Fruit fly (Drosophila melanogaster) whole organism, embryonic: ENCODE results near the gene SmE.

ENCODE experiments used
- Atf-2 ChIP-seq: fragments of 200-800 bp; sonication (Bioruptor generic); optimal IDR thresholded peaks from 2 replicates; lab custom pipeline; 2016; ENCODE audit warnings: missing biosample characterization, missing genetic modification characterization
- CG10462 ChIP-seq: fragments of 200-800 bp; sonication (Bioruptor generic); optimal IDR thresholded peaks from 2 replicates; lab custom pipeline; 2016; ENCODE audit warnings: missing biosample characterization, missing genetic modification characterization
- CG11247 ChIP-seq: fragments of 200-800 bp; sonication (Bioruptor generic); IDR thresholded peaks from 2 replicates; pipeline ENCODE4 v1.3.6; 2022; ENCODE audit warnings: missing biosample characterization, missing genetic modification characterization
- CG11723 ChIP-seq: fragments of 200-800 bp; sonication (Bioruptor generic); optimal IDR thresholded peaks from 2 replicates; lab custom pipeline; 2017; ENCODE audit warnings: missing biosample characterization, mild to moderate bottlenecking, missing genetic modification characterization
- CG12744 ChIP-seq: fragments of 200-800 bp; sonication (Bioruptor generic); optimal IDR thresholded peaks from 2 replicates; lab custom pipeline; 2016; ENCODE audit warnings: missing biosample characterization, missing genetic modification characterization
- CG1529 ChIP-seq: fragments of 200-800 bp; sonication (Bioruptor generic); optimal IDR thresholded peaks from 3 replicates; lab custom pipeline; 2018; ENCODE audit warnings: missing biosample characterization, missing genetic modification characterization
- CG17612 ChIP-seq: fragments of 200-800 bp; sonication (Bioruptor generic); IDR thresholded peaks from 2 replicates; pipeline ENCODE4 v1.3.6; 2022; ENCODE audit warnings: missing biosample characterization, missing genetic modification characterization
- CG17912 ChIP-seq: fragments of 200-800 bp; sonication (Bioruptor generic); optimal IDR thresholded peaks from 2 replicates; lab custom pipeline; 2018; ENCODE audit warnings: missing biosample characterization, mild to moderate bottlenecking, missing genetic modification characterization
- CG1792 ChIP-seq: fragments of 200-800 bp; sonication (Bioruptor generic); optimal IDR thresholded peaks from 2 replicates; lab custom pipeline; 2016; ENCODE audit warnings: missing biosample characterization, missing genetic modification characterization
- CG4360 ChIP-seq: fragments of 200-800 bp; sonication (Bioruptor generic); IDR thresholded peaks from 2 replicates; pipeline ENCODE4 v1.3.6; 2022; ENCODE audit warnings: missing biosample characterization, missing genetic modification characterization
- CG4730 ChIP-seq: fragments of 200-800 bp; sonication (Bioruptor generic); IDR thresholded peaks from 2 replicates; pipeline ENCODE4 v1.3.6; 2022; ENCODE audit warnings: missing biosample characterization, missing genetic modification characterization
- CG4820 ChIP-seq: fragments of 200-800 bp; sonication (Bioruptor generic); optimal IDR thresholded peaks from 3 replicates; lab custom pipeline; 2016; ENCODE audit warnings: missing biosample characterization, missing genetic modification characterization
- CG6175 ChIP-seq: fragments of 200-800 bp; sonication (Bioruptor generic); IDR thresholded peaks from 3 replicates; pipeline ENCODE4 v1.3.6; 2022; ENCODE audit warnings: missing biosample characterization, missing genetic modification characterization
- CG6654 ChIP-seq: fragments of 200-800 bp; sonication (Bioruptor generic); optimal IDR thresholded peaks from 2 replicates; lab custom pipeline; 2017; ENCODE audit warnings: missing biosample characterization, mild to moderate bottlenecking, missing genetic modification characterization
- CG9876 ChIP-seq: fragments of 200-800 bp; sonication (Bioruptor generic); optimal IDR thresholded peaks from 2 replicates; lab custom pipeline; 2016; ENCODE audit warnings: missing biosample characterization, missing genetic modification characterization
- Dad ChIP-seq: fragments of 200-800 bp; sonication (Bioruptor generic); optimal IDR thresholded peaks from 3 replicates; lab custom pipeline; 2016; ENCODE audit warnings: missing biosample characterization, missing genetic modification characterization
- Dek ChIP-seq: fragments of 200-800 bp; sonication (Bioruptor generic); optimal IDR thresholded peaks from 3 replicates; lab custom pipeline; 2019; ENCODE audit warnings: missing biosample characterization, mild to moderate bottlenecking, missing genetic modification characterization, moderate library complexity
- Fer3 ChIP-seq: fragments of 200-800 bp; sonication (Bioruptor generic); optimal IDR thresholded peaks from 2 replicates; lab custom pipeline; 2018; ENCODE audit warnings: missing biosample characterization, mild to moderate bottlenecking, missing genetic modification characterization, moderate library complexity
- Gsc ChIP-seq: fragments of 200-800 bp; sonication (Bioruptor generic); IDR thresholded peaks from 2 replicates; pipeline ENCODE4 v1.3.6; 2022; ENCODE audit warnings: missing biosample characterization, missing genetic modification characterization
- HLH3B ChIP-seq: fragments of 200-800 bp; sonication (Bioruptor generic); IDR thresholded peaks from 2 replicates; pipeline ENCODE4 v1.3.6; 2022; ENCODE audit warnings: missing biosample characterization, missing genetic modification characterization
- Hr3 ChIP-seq: fragments of 200-800 bp; sonication (Bioruptor generic); optimal IDR thresholded peaks from 3 replicates; lab custom pipeline; 2016; ENCODE audit warnings: missing biosample characterization, missing genetic modification characterization
- Hsf ChIP-seq: fragments of 200-800 bp; sonication (Bioruptor generic); optimal IDR thresholded peaks from 3 replicates; lab custom pipeline; 2016; ENCODE audit warnings: missing biosample characterization, missing genetic modification characterization
- Kr ChIP-seq: fragments of 200-800 bp; sonication (Bioruptor generic); optimal IDR thresholded peaks from 2 replicates; lab custom pipeline; 2017; ENCODE audit warnings: missing biosample characterization, mild to moderate bottlenecking, missing genetic modification characterization
- Nf-YB ChIP-seq: fragments of 200-800 bp; sonication (Bioruptor generic); optimal IDR thresholded peaks from 3 replicates; lab custom pipeline; 2019; ENCODE audit warnings: missing biosample characterization, mild to moderate bottlenecking, missing genetic modification characterization, moderate library complexity
- Oli ChIP-seq: fragments of 200-800 bp; sonication (Bioruptor generic); optimal IDR thresholded peaks from 2 replicates; lab custom pipeline; 2018; ENCODE audit warnings: missing biosample characterization, mild to moderate bottlenecking, missing genetic modification characterization, moderate library complexity
- Scr ChIP-seq: fragments of 200-800 bp; sonication (Bioruptor generic); IDR thresholded peaks from 2 replicates; pipeline ENCODE4 v1.3.6; 2022; ENCODE audit warnings: missing biosample characterization, missing genetic modification characterization; ENCODE audit not compliant: partially characterized antibody
- Side ChIP-seq: fragments of 200-800 bp; sonication (Bioruptor generic); optimal IDR thresholded peaks from 2 replicates; lab custom pipeline; 2016; ENCODE audit warnings: missing biosample characterization, missing genetic modification characterization
- Taf1 ChIP-seq: fragments of 200-800 bp; sonication (Bioruptor generic); IDR thresholded peaks from 2 replicates; pipeline ENCODE4 v1.3.6; 2022; ENCODE audit warnings: missing biosample characterization, missing genetic modification characterization
- Tbp ChIP-seq: fragments of >200 bp; optimal IDR thresholded peaks from 2 replicates; lab custom pipeline; 2018; ENCODE audit warnings: missing biosample characterization, missing genetic modification characterization
- Xbp1 ChIP-seq: fragments of 200-800 bp; sonication (Bioruptor generic); optimal IDR thresholded peaks from 3 replicates; lab custom pipeline; 2016; ENCODE audit warnings: missing biosample characterization, mild to moderate bottlenecking, missing genetic modification characterization
- amos ChIP-seq: fragments of 200-800 bp; sonication (Bioruptor generic); IDR thresholded peaks from 2 replicates; pipeline ENCODE4 v1.3.6; 2022; ENCODE audit warnings: missing biosample characterization, missing genetic modification characterization; ENCODE audit not compliant: partially characterized antibody
- btn ChIP-seq: fragments of 200-800 bp; sonication (Bioruptor generic); optimal IDR thresholded peaks from 2 replicates; lab custom pipeline; 2016; ENCODE audit warnings: missing biosample characterization, missing genetic modification characterization
- chn ChIP-seq: fragments of 200-800 bp; sonication (Bioruptor generic); optimal IDR thresholded peaks from 2 replicates; lab custom pipeline; 2016; ENCODE audit warnings: missing biosample characterization, missing genetic modification characterization
- croc ChIP-seq: fragments of 200-800 bp; sonication (Bioruptor generic); conservative IDR thresholded peaks from 3 replicates; pipeline ENCODE4 v1.3.6; 2022; ENCODE audit warnings: missing biosample characterization, missing genetic modification characterization
- dmrt99B ChIP-seq: fragments of 200-800 bp; sonication (Bioruptor generic); optimal IDR thresholded peaks from 2 replicates; lab custom pipeline; 2018; ENCODE audit warnings: missing biosample characterization, mild to moderate bottlenecking, missing genetic modification characterization, moderate library complexity
- emc ChIP-seq: fragments of 200-800 bp; sonication (Bioruptor generic); optimal IDR thresholded peaks from 2 replicates; lab custom pipeline; 2016; ENCODE audit warnings: missing biosample characterization, missing genetic modification characterization
- fd64A ChIP-seq: fragments of 200-800 bp; sonication (Bioruptor generic); optimal IDR thresholded peaks from 3 replicates; lab custom pipeline; 2018; ENCODE audit warnings: missing biosample characterization, mild to moderate bottlenecking, missing genetic modification characterization
- jumu ChIP-seq: fragments of 200-800 bp; sonication (Bioruptor generic); optimal IDR thresholded peaks from 3 replicates; lab custom pipeline; 2016; ENCODE audit warnings: missing biosample characterization, missing genetic modification characterization
- luna ChIP-seq: fragments of 200-800 bp; sonication (Bioruptor generic); optimal IDR thresholded peaks from 2 replicates; lab custom pipeline; 2016; ENCODE audit warnings: missing biosample characterization, missing genetic modification characterization
- otp ChIP-seq: fragments of 200-800 bp; sonication (Bioruptor generic); IDR thresholded peaks from 3 replicates; pipeline ENCODE4, ENCODE4 v1.3.6; 2022; ENCODE audit warnings: missing biosample characterization, missing genetic modification characterization
- pho ChIP-seq: fragments of 200-800 bp; sonication (Bioruptor generic); optimal IDR thresholded peaks from 2 replicates; lab custom pipeline; 2016; ENCODE audit warnings: missing biosample characterization, missing genetic modification characterization
- ranshi ChIP-seq: fragments of 200-800 bp; sonication (Bioruptor generic); IDR thresholded peaks from 2 replicates; pipeline ENCODE4 v1.3.6; 2022; ENCODE audit warnings: missing biosample characterization, missing genetic modification characterization
- row ChIP-seq: fragments of 200-800 bp; sonication (Bioruptor generic); IDR thresholded peaks from 3 replicates; pipeline ENCODE4 v1.3.6; 2022; ENCODE audit warnings: missing biosample characterization, missing genetic modification characterization
- sima ChIP-seq: fragments of 200-800 bp; sonication (Bioruptor generic); optimal IDR thresholded peaks from 2 replicates; lab custom pipeline; 2016; ENCODE audit warnings: missing biosample characterization, missing genetic modification characterization
- tio ChIP-seq: fragments of 200-800 bp; sonication (Bioruptor generic); optimal IDR thresholded peaks from 2 replicates; lab custom pipeline; 2017; ENCODE audit warnings: missing biosample characterization, missing genetic modification characterization, inconsistent platforms
- trem ChIP-seq: fragments of 200-800 bp; optimal IDR thresholded peaks from 3 replicates; lab custom pipeline; 2019; ENCODE audit warnings: missing biosample characterization, mild to moderate bottlenecking, missing genetic modification characterization, moderate library complexity
- vnd ChIP-seq: fragments of 200-800 bp; sonication (Bioruptor generic); IDR thresholded peaks from 3 replicates; pipeline ENCODE4 v1.3.6; 2022; ENCODE audit warnings: missing biosample characterization, missing genetic modification characterization; ENCODE audit not compliant: partially characterized antibody
- wek ChIP-seq: fragments of 200-800 bp; sonication (Bioruptor generic); optimal IDR thresholded peaks from 3 replicates; lab custom pipeline; 2018; ENCODE audit warnings: missing biosample characterization, mild to moderate bottlenecking, missing genetic modification characterization, moderate library complexity
- z ChIP-seq: fragments of 200-800 bp; sonication (Bioruptor generic); IDR thresholded peaks from 3 replicates; pipeline ENCODE4 v1.3.6; 2022; ENCODE audit warnings: missing biosample characterization, missing genetic modification characterization
- zen ChIP-seq: fragments of 200-800 bp; sonication (Bioruptor generic); optimal IDR thresholded peaks from 3 replicates; lab custom pipeline; 2018; ENCODE audit warnings: missing biosample characterization, mild to moderate bottlenecking, missing genetic modification characterization, moderate library complexity
- zen2 ChIP-seq: fragments of 200-800 bp; sonication (Bioruptor generic); IDR thresholded peaks from 3 replicates; pipeline ENCODE4 v1.3.6; 2022; ENCODE audit warnings: missing biosample characterization, missing genetic modification characterization; ENCODE audit not compliant: partially characterized antibody
- zfh2 ChIP-seq: fragments of 200-800 bp; sonication (Bioruptor generic); optimal IDR thresholded peaks from 2 replicates; lab custom pipeline; 2016; ENCODE audit warnings: missing biosample characterization, missing genetic modification characterization

Gene SmE

dm6 chr2L:7916368-7916767 is 31.1 kb upstream of the SmE start (continued):
- TF ChIP-seq CG11723 (peak; percentile 30), ranshi (GFP tag; lab: Robert Waterston, UW) (peak; percentile 68), croc (GFP tag; lab: Robert Waterston, UW) (no peak; the same call in 2 of the 3 replicates), Side (GFP tag; lab: Kevin White, UChicago) (peak; percentile 47), zfh2 (GFP tag; lab: Kevin White, UChicago) (peak; percentile 32), wek (GFP tag; lab: Kevin White, UChicago) (peak; percentile 28), vnd (GFP tag; lab: Robert Waterston, UW) (no peak), amos (GFP tag; lab: Robert Waterston, UW) (no peak), Nf-YB (GFP tag; lab: Kevin White, UChicago) (peak; percentile 26), jumu (GFP tag; lab: Kevin White, UChicago) (peak; percentile 54), CG9876 (GFP tag; lab: Kevin White, UChicago) (no peak), z (peak; percentile 57; the same call in 2 of the 3 replicates), trem (tag; lab: Kevin White, UChicago) (no peak), Scr (no peak), Kr (GFP tag; lab: Kevin White, UChicago) (no peak), Dek (peak; percentile 71), CG6654 (GFP tag; lab: Kevin White, UChicago) (no peak), row (GFP tag; lab: Robert Waterston, UW) (peak; percentile 82), CG4360 (GFP tag; lab: Robert Waterston, UW) (no peak), CG17912 (GFP tag; lab: Kevin White, UChicago) (no peak), CG12744 (GFP tag; lab: Kevin White, UChicago) (no peak), emc (GFP tag; lab: Kevin White, UChicago) (no peak), Gsc (GFP tag; lab: Robert Waterston, UW) (no peak), Dad (GFP tag; lab: Kevin White, UChicago) (no peak), Tbp (GFP tag; lab: Kevin White, UChicago) (no peak), CG6175 (GFP tag; lab: Robert Waterston, UW) (0 out of 3 replicates have a peak, but pooled peaks have one; percentile 12), CG1529 (GFP tag; lab: Kevin White, UChicago) (peak; percentile 41), fd64A (no peak), tio (GFP tag; lab: Kevin White, UChicago) (peak; percentile 65), CG4730 (GFP tag; lab: Robert Waterston, UW) (peak; percentile 68; the same call in 1 of the 2 replicates), Hr3 (peak; percentile 63), Hsf (peak; percentile 71), dmrt99B (peak; percentile 76), zen2 (GFP tag; lab: Robert Waterston, UW) (no peak), CG4820 (GFP tag; lab: Kevin White, UChicago) (no peak), Xbp1 (peak; percentile 76), CG11247 (peak; percentile 47; the same call in 1 of the 2 replicates), btn (GFP tag; lab: Kevin White, UChicago) (no peak), Oli (tag; lab: Kevin White, UChicago) (peak; percentile 80), HLH3B (GFP tag; lab: Robert Waterston, UW) (peak; percentile 86), sima (GFP tag; lab: Kevin White, UChicago) (no peak), CG10462 (no peak), Atf-2 (GFP tag; lab: Kevin White, UChicago) (peak; percentile 26), pho (GFP tag; lab: Kevin White, UChicago) (peak; percentile 36), CG1792 (GFP tag; lab: Kevin White, UChicago) (no peak), luna (GFP tag; lab: Kevin White, UChicago) (no peak), zen (no peak), chn (GFP tag; lab: Kevin White, UChicago) (peak; percentile 45), otp (GFP tag; lab: Robert Waterston, UW) (peak; percentile 62; the same call in 1 of the 3 replicates), Taf1 (peak; percentile 47; the same call in 1 of the 2 replicates), Fer3 (no peak), CG17612 (no peak)
